Worm (Caenorhabditis elegans): ENCODE results near the gene Y22D7AL.15.

Y22D7AL.15 gene

DNA sequence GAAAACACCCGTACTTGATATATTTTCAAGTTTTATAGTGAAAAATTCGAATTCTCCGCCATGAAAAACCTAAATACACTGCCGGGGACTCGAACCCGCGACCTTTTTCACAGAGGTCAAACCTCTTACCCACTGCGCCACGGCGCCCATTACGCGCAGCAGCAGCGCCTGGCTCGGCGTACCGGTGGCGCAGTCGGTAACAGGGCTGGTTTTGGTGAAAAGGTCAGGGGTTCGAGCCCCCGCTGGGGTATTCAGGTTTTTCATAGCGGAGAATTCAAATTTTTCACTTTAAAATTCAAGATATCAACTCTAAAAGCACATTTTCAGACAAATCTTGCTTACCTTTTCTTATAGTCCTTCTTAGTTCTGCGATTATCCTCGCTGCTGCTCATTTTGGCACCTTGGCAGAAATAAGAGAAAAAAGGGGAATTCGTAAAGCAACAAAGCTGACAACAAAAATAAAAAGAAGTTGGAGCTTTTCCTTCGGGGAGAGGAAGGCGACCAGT, 5.2 kb upstream of the Y22D7AL.15 start, which contains the start of gene Y22D7AL.16:
TSS of gene Y22D7AL.16 (minus strand) at position 456 of the 506 bp plus-strand sequence.
- no peak for TF ChIP-seq mes-2 (tag; optimal IDR thresholded peaks at IDR 0.05; ENCODE audit: poor library complexity, severe bottlenecking)
- peak; percentile 53; the same call in 1 of the 2 replicates for TF ChIP-seq vab-7 (GFP tag; IDR thresholded peaks at IDR 0.05)
- no peak for TF ChIP-seq nhr-10 (tag; optimal IDR thresholded peaks at IDR 0.05)
- 0 out of 2 replicates have a peak, but pooled peaks have one; percentile 50 for TF ChIP-seq egl-43 (GFP tag; IDR thresholded peaks at IDR 0.05)
- no peak for TF ChIP-seq nhr-111 (GFP tag; optimal IDR thresholded peaks at IDR 0.05)
- TF ChIP-seq set-16 (GFP tag; IDR thresholded peaks at IDR 0.05), result peak; percentile 86
- TF ChIP-seq ztf-7 (tag; optimal IDR thresholded peaks at IDR 0.05), result no peak
- no peak for TF ChIP-seq ceh-32 (tag; optimal IDR thresholded peaks at IDR 0.05; ENCODE audit: poor library complexity)
- no peak for TF ChIP-seq madf-9 (GFP tag; conservative IDR thresholded peaks at IDR 0.05)

DNA sequence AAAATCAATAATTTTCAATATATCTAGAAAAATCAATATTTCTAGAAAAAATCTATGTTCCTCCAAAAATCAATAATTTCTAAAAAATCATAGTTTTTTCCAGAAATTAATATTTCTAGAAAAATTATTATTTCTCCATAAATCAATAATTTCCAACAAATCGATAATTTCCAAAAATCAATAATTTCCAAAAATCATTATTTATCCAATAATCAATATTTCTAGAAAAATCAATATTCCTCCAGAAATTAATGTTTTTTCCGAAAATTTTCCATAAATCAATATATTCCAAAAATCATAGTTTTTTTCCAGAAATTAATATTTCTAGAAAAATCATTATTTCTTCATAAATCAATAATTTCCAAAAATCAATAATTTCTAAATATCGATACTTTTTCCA, 3.4 kb upstream of the Y22D7AL.15 start:
- no peak for TF ChIP-seq ceh-44 (GFP tag; IDR thresholded peaks at IDR 0.05)
- peak; percentile 94 for TF ChIP-seq ceh-28 (tag; optimal IDR thresholded peaks at IDR 0.05)
- TF ChIP-seq nhr-41 (GFP tag; IDR thresholded peaks at IDR 0.05), result no peak
- TF ChIP-seq hmg-1.1 (GFP tag; IDR thresholded peaks at IDR 0.05), result no peak
- no peak for TF ChIP-seq pha-4 (GFP tag; IDR thresholded peaks at IDR 0.05)
- TF ChIP-seq pha-4 (tag; optimal IDR thresholded peaks at IDR 0.05), result no peak

DNA sequence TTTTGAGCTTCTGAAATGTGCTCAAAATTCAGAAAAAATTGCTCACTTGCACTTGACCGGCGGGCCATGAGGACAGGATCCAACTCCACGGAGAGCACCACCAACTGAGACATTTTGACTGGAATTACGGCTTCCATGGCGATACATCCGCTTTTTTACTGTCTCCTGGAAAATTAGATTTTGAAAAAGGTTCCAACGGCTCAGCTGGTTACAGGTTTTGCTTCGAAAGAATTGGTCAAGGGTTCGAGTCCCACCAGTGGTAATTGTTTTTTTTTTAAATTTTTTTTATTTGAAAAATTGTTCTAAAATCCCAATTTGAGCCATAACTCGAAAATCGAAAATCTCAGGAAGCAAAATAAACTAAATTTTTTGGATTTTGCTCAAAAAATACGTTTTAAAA, 2.7 kb upstream of the Y22D7AL.15 start:
- TF ChIP-seq spr-3 (GFP tag; optimal IDR thresholded peaks at IDR 0.05) (no peak), aha-1 (tag) (peak; percentile 1)

DNA sequence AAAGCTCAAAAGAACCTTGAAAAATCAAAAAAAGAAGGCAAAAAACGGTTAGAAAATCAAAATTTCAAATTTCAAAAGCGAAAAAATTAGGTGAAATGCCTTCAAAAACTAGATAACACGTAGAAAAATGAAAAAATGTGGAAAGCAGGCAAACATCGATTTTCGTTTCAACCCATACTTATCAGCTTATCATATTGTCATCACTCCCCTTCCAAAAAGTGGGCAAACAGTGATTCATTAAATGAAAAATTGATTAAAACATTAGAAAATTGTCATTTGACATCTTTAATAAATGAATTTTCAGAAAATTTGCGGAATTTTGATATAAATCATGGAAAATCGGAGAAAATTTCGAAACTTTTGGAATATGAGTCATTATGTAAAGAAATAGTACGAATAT, 1.4 kb upstream of the Y22D7AL.15 start:
- no peak for TF ChIP-seq hlh-11 (tag; optimal IDR thresholded peaks at IDR 0.05)
- no peak for TF ChIP-seq php-3 (GFP tag; IDR thresholded peaks at IDR 0.05)
- no peak for TF ChIP-seq lim-7 (GFP tag; IDR thresholded peaks at IDR 0.05)
- TF ChIP-seq nhr-11 (tag; optimal IDR thresholded peaks at IDR 0.05), result no peak
- no peak for TF ChIP-seq dmd-8 (GFP tag; IDR thresholded peaks at IDR 0.05)
- no peak for TF ChIP-seq mes-2 (tag; optimal IDR thresholded peaks at IDR 0.05; ENCODE audit: poor library complexity, severe bottlenecking)
- TF ChIP-seq nhr-41 (GFP tag; IDR thresholded peaks at IDR 0.05), result no peak
- no peak for TF ChIP-seq nhr-48 (tag; optimal IDR thresholded peaks at IDR 0.05)
- TF ChIP-seq pqm-1 (tag; optimal IDR thresholded peaks at IDR 0.05), result peak; percentile 91
- TF ChIP-seq jun-1 (tag; optimal IDR thresholded peaks at IDR 0.05), result no peak
- TF ChIP-seq dve-1 (tag; optimal IDR thresholded peaks at IDR 0.05; ENCODE audit: insufficient read depth), result peak; percentile 0
- TF ChIP-seq ces-1 (GFP tag; optimal IDR thresholded peaks at IDR 0.05), result no peak
- no peak for TF ChIP-seq T20F7.1 (GFP tag; optimal IDR thresholded peaks at IDR 0.05)
- TF ChIP-seq ceh-32 (tag; optimal IDR thresholded peaks at IDR 0.05; ENCODE audit: poor library complexity), result no peak
- no peak for TF ChIP-seq daf-16 (GFP tag; optimal IDR thresholded peaks at IDR 0.05)
- TF ChIP-seq daf-16 (tag; optimal IDR thresholded peaks at IDR 0.05), result peak; percentile 38
- TF ChIP-seq skn-1 (tag; optimal IDR thresholded peaks at IDR 0.05), result no peak
- TF ChIP-seq lin-38 (GFP tag; IDR thresholded peaks at IDR 0.05), result no peak
- no peak for TF ChIP-seq saeg-2 (GFP tag; IDR thresholded peaks at IDR 0.05)
- TF ChIP-seq ZK337.2 (GFP tag; IDR thresholded peaks at IDR 0.05), result no peak
- TF ChIP-seq ztf-11 (tag; optimal IDR thresholded peaks at IDR 0.05), result no peak
- no peak for TF ChIP-seq zfp-3 (GFP tag; conservative IDR thresholded peaks at IDR 0.05)
- no peak for TF ChIP-seq lin-15B (tag; optimal IDR thresholded peaks at IDR 0.05)
- no peak for TF ChIP-seq lin-39 (tag; optimal IDR thresholded peaks at IDR 0.05)
- TF ChIP-seq dmd-6 (GFP tag; IDR thresholded peaks at IDR 0.05), result peak; percentile 22; the same call in 1 of the 2 replicates
- TF ChIP-seq lsy-2 (tag; optimal IDR thresholded peaks at IDR 0.05), result no peak
- peak; percentile 53 for TF ChIP-seq nhr-28 (tag; optimal IDR thresholded peaks at IDR 0.05)
- TF ChIP-seq mdl-1 (tag; optimal IDR thresholded peaks at IDR 0.05), result no peak

All from whole organism, L4 larva.